Fruit fly (Drosophila melanogaster) whole organism, embryonic: Measurements from ENCODE around the gene Rbp1-like.
A peak's percentile ranks its signal among the peaks of the same experiment; 100 is the strongest.

Source experiments
- Atf-2 ChIP-seq: fragments of 200-800 bp; sonication (Bioruptor generic); optimal IDR thresholded peaks from 2 replicates; lab custom pipeline; 2016; ENCODE audit warnings: missing biosample characterization, missing genetic modification characterization
- Atf3 ChIP-seq: fragments of 200-800 bp; sonication (Bioruptor generic); optimal IDR thresholded peaks from 3 replicates; lab custom pipeline; 2016; ENCODE audit warnings: missing biosample characterization, missing genetic modification characterization
- B-H2 ChIP-seq: fragments of 200-800 bp; sonication (Bioruptor generic); optimal IDR thresholded peaks from 2 replicates; lab custom pipeline; 2018; ENCODE audit warnings: missing biosample characterization, mild to moderate bottlenecking, missing genetic modification characterization
- CG1024 ChIP-seq: fragments of 200-800 bp; sonication (Bioruptor generic); IDR thresholded peaks from 2 replicates; pipeline ENCODE4 v1.3.6; 2022; ENCODE audit warnings: missing biosample characterization, missing genetic modification characterization
- CG10267 ChIP-seq: fragments of 200-800 bp; sonication (Bioruptor generic); optimal IDR thresholded peaks from 2 replicates; lab custom pipeline; 2018; ENCODE audit warnings: missing biosample characterization, mild to moderate bottlenecking, missing genetic modification characterization, moderate library complexity
- CG10366 ChIP-seq: fragments of 200-800 bp; sonication (Bioruptor generic); IDR thresholded peaks from 2 replicates; pipeline ENCODE4 v1.3.6; 2022; ENCODE audit warnings: missing biosample characterization, missing genetic modification characterization
- CG13775 ChIP-seq: fragments of 200-800 bp; sonication (Bioruptor generic); optimal IDR thresholded peaks from 3 replicates; lab custom pipeline; 2017; ENCODE audit warnings: missing biosample characterization, mild to moderate bottlenecking, missing genetic modification characterization
- CG13894 ChIP-seq: fragments of 200-800 bp; sonication (Bioruptor generic); optimal IDR thresholded peaks from 3 replicates; lab custom pipeline; 2018; ENCODE audit warnings: missing biosample characterization, mild to moderate bottlenecking, missing genetic modification characterization, moderate library complexity
- CG17612 ChIP-seq: fragments of 200-800 bp; sonication (Bioruptor generic); IDR thresholded peaks from 2 replicates; pipeline ENCODE4 v1.3.6; 2022; ENCODE audit warnings: missing biosample characterization, missing genetic modification characterization
- CG1792 ChIP-seq: fragments of 200-800 bp; sonication (Bioruptor generic); optimal IDR thresholded peaks from 2 replicates; lab custom pipeline; 2016; ENCODE audit warnings: missing biosample characterization, missing genetic modification characterization
- CG2202 ChIP-seq: fragments of 200-800 bp; sonication (Bioruptor generic); optimal IDR thresholded peaks from 2 replicates; lab custom pipeline; 2018; ENCODE audit warnings: missing biosample characterization, mild to moderate bottlenecking, missing genetic modification characterization
- CG30020 ChIP-seq: fragments of 200-800 bp; optimal IDR thresholded peaks from 2 replicates; lab custom pipeline; 2019; ENCODE audit warnings: missing biosample characterization, mild to moderate bottlenecking, missing genetic modification characterization, moderate library complexity
- CG31365 ChIP-seq: fragments of 200-800 bp; sonication (Bioruptor generic); optimal IDR thresholded peaks from 2 replicates; lab custom pipeline; 2018; ENCODE audit warnings: missing biosample characterization, mild to moderate bottlenecking, missing genetic modification characterization
- CG31388 ChIP-seq: fragments of 200-800 bp; sonication (Bioruptor generic); optimal IDR thresholded peaks from 2 replicates; lab custom pipeline; 2016; ENCODE audit warnings: missing biosample characterization, missing genetic modification characterization
- CG4617 ChIP-seq: fragments of 200-800 bp; sonication (Bioruptor generic); optimal IDR thresholded peaks from 3 replicates; lab custom pipeline; 2016; ENCODE audit warnings: missing biosample characterization, missing genetic modification characterization, borderline replicate concordance
- CG4820 ChIP-seq: fragments of 200-800 bp; sonication (Bioruptor generic); optimal IDR thresholded peaks from 3 replicates; lab custom pipeline; 2016; ENCODE audit warnings: missing biosample characterization, missing genetic modification characterization
- CG4854 ChIP-seq: fragments of 200-800 bp; sonication (Bioruptor generic); optimal IDR thresholded peaks from 2 replicates; lab custom pipeline; 2016; ENCODE audit warnings: missing biosample characterization, missing genetic modification characterization, inconsistent platforms
- CG6272 ChIP-seq: fragments of 200-800 bp; sonication (Bioruptor generic); IDR thresholded peaks from 2 replicates; pipeline ENCODE4 v1.3.6; 2022; ENCODE audit warnings: missing biosample characterization, missing genetic modification characterization
- CG7357 ChIP-seq: fragments of 200-800 bp; sonication (Bioruptor generic); IDR thresholded peaks from 3 replicates; pipeline ENCODE4 v1.3.6; 2022; ENCODE audit warnings: missing biosample characterization, missing genetic modification characterization
- CG7556 ChIP-seq: fragments of 200-800 bp; sonication (Bioruptor generic); optimal IDR thresholded peaks from 2 replicates; lab custom pipeline; 2017; ENCODE audit warnings: missing biosample characterization, mild to moderate bottlenecking, missing genetic modification characterization
- CG7839 ChIP-seq: fragments of 200-800 bp; sonication (Bioruptor generic); optimal IDR thresholded peaks from 3 replicates; lab custom pipeline; 2018; ENCODE audit warnings: missing biosample characterization, mild to moderate bottlenecking, missing genetic modification characterization, moderate library complexity
- CG8359 ChIP-seq: fragments of 200-800 bp; sonication (Bioruptor generic); optimal IDR thresholded peaks from 2 replicates; lab custom pipeline; 2017; ENCODE audit warnings: missing biosample characterization, mild to moderate bottlenecking, missing genetic modification characterization, borderline replicate concordance
- CG9609 ChIP-seq: fragments of 200-800 bp; sonication (Bioruptor generic); optimal IDR thresholded peaks from 3 replicates; lab custom pipeline; 2016; ENCODE audit warnings: missing biosample characterization, missing genetic modification characterization
- Drgx ChIP-seq: fragments of 200-800 bp; sonication (Bioruptor generic); IDR thresholded peaks from 2 replicates; pipeline ENCODE4 v1.3.6; 2022; ENCODE audit warnings: missing biosample characterization, missing genetic modification characterization
- Elba2 ChIP-seq: fragments of 200-800 bp; sonication (Bioruptor generic); optimal IDR thresholded peaks from 3 replicates; lab custom pipeline; 2016; ENCODE audit warnings: missing biosample characterization, missing genetic modification characterization
- Optix ChIP-seq: fragments of 200-800 bp; sonication (Bioruptor generic); IDR thresholded peaks from 3 replicates; pipeline ENCODE4 v1.3.6; 2022; ENCODE audit warnings: missing biosample characterization, missing genetic modification characterization
- Six4 ChIP-seq: fragments of 200-800 bp; sonication (Bioruptor generic); optimal IDR thresholded peaks from 2 replicates; lab custom pipeline; 2016; ENCODE audit warnings: missing biosample characterization, missing genetic modification characterization
- Ssrp ChIP-seq: fragments of 200-800 bp; sonication (Bioruptor generic); optimal IDR thresholded peaks from 2 replicates; lab custom pipeline; 2018; ENCODE audit warnings: missing biosample characterization, mild to moderate bottlenecking, missing genetic modification characterization, moderate library complexity
- TFAM ChIP-seq: fragments of 200-800 bp; sonication (Bioruptor generic); optimal IDR thresholded peaks from 2 replicates; lab custom pipeline; 2017; ENCODE audit warnings: missing biosample characterization, missing genetic modification characterization, inconsistent platforms
- Vsx1 ChIP-seq: fragments of 200-800 bp; sonication (Bioruptor generic); optimal IDR thresholded peaks from 2 replicates; lab custom pipeline; 2017; ENCODE audit warnings: missing biosample characterization, mild to moderate bottlenecking, missing genetic modification characterization, missing genetic modification reagents
- amos ChIP-seq: fragments of 200-800 bp; sonication (Bioruptor generic); IDR thresholded peaks from 2 replicates; pipeline ENCODE4 v1.3.6; 2022; ENCODE audit warnings: missing biosample characterization, missing genetic modification characterization; ENCODE audit not compliant: partially characterized antibody
- az2 ChIP-seq: fragments of 200-800 bp; sonication (Bioruptor generic); optimal IDR thresholded peaks from 3 replicates; lab custom pipeline; 2016; ENCODE audit warnings: missing biosample characterization, missing genetic modification characterization
- br ChIP-seq: fragments of >200 bp; optimal IDR thresholded peaks from 2 replicates; lab custom pipeline; 2017
- btn ChIP-seq: fragments of 200-800 bp; sonication (Bioruptor generic); optimal IDR thresholded peaks from 2 replicates; lab custom pipeline; 2016; ENCODE audit warnings: missing biosample characterization, missing genetic modification characterization
- dan ChIP-seq: fragments of 200-800 bp; sonication (Bioruptor generic); IDR thresholded peaks from 2 replicates; pipeline ENCODE4 v1.3.6; 2022; ENCODE audit warnings: missing biosample characterization, missing genetic modification characterization
- dmrt11E ChIP-seq: fragments of 200-800 bp; sonication (Bioruptor generic); optimal IDR thresholded peaks from 3 replicates; lab custom pipeline; 2018; ENCODE audit warnings: missing biosample characterization, mild to moderate bottlenecking, missing genetic modification characterization, moderate library complexity
- en ChIP-seq: fragments of 200-800 bp; sonication (Bioruptor generic); optimal IDR thresholded peaks from 2 replicates; lab custom pipeline; 2016; ENCODE audit warnings: missing biosample characterization, missing genetic modification characterization
- ewg ChIP-seq: fragments of 200-800 bp; sonication (Bioruptor generic); optimal IDR thresholded peaks from 3 replicates; lab custom pipeline; 2017; ENCODE audit warnings: mild to moderate bottlenecking, missing biosample characterization, missing genetic modification reagents, missing genetic modification characterization
- grn ChIP-seq: fragments of 200-800 bp; sonication (Bioruptor generic); optimal IDR thresholded peaks from 3 replicates; lab custom pipeline; 2017; ENCODE audit warnings: missing biosample characterization, missing genetic modification characterization
- inv ChIP-seq: fragments of 200-800 bp; sonication (Bioruptor generic); IDR thresholded peaks from 2 replicates; pipeline ENCODE4 v1.3.6; 2022; ENCODE audit warnings: missing biosample characterization, missing genetic modification characterization; ENCODE audit not compliant: partially characterized antibody
- lbe ChIP-seq: fragments of 200-800 bp; sonication (Bioruptor generic); optimal IDR thresholded peaks from 2 replicates; lab custom pipeline; 2016; ENCODE audit warnings: missing biosample characterization, mild to moderate bottlenecking, missing genetic modification characterization
- mam ChIP-seq: fragments of 200-800 bp; sonication (Bioruptor generic); optimal IDR thresholded peaks from 3 replicates; lab custom pipeline; 2016; ENCODE audit warnings: missing biosample characterization, missing genetic modification characterization
- otp ChIP-seq: fragments of 200-800 bp; sonication (Bioruptor generic); IDR thresholded peaks from 3 replicates; pipeline ENCODE4, ENCODE4 v1.3.6; 2022; ENCODE audit warnings: missing biosample characterization, missing genetic modification characterization
- pb ChIP-seq: fragments of 200-800 bp; sonication (Bioruptor generic); optimal IDR thresholded peaks from 3 replicates; lab custom pipeline; 2016; ENCODE audit warnings: missing biosample characterization, missing genetic modification characterization
- schlank ChIP-seq: fragments of 200-800 bp; sonication (Bioruptor generic); optimal IDR thresholded peaks from 2 replicates; lab custom pipeline; 2018; ENCODE audit warnings: missing biosample characterization, mild to moderate bottlenecking, missing genetic modification characterization
- sd ChIP-seq: fragments of 200-800 bp; sonication (Bioruptor generic); optimal IDR thresholded peaks from 3 replicates; lab custom pipeline; 2018; ENCODE audit warnings: missing biosample characterization, mild to moderate bottlenecking, missing genetic modification characterization, moderate library complexity
- shn ChIP-seq: fragments of 200-800 bp; sonication (Bioruptor generic); optimal IDR thresholded peaks from 3 replicates; lab custom pipeline; 2016; ENCODE audit warnings: missing biosample characterization, missing genetic modification characterization
- unpg ChIP-seq: fragments of 200-800 bp; sonication (Bioruptor generic); optimal IDR thresholded peaks from 3 replicates; lab custom pipeline; 2018; ENCODE audit warnings: missing biosample characterization, mild to moderate bottlenecking, missing genetic modification characterization, moderate library complexity
- vnd ChIP-seq: fragments of 200-800 bp; sonication (Bioruptor generic); IDR thresholded peaks from 3 replicates; pipeline ENCODE4 v1.3.6; 2022; ENCODE audit warnings: missing biosample characterization, missing genetic modification characterization; ENCODE audit not compliant: partially characterized antibody
- zfh1 ChIP-seq: fragments of 200-800 bp; sonication (Bioruptor generic); IDR thresholded peaks from 3 replicates; pipeline ENCODE4 v1.3.6; 2022; ENCODE audit warnings: missing biosample characterization, missing genetic modification characterization

The Rbp1-like gene

DNA sequence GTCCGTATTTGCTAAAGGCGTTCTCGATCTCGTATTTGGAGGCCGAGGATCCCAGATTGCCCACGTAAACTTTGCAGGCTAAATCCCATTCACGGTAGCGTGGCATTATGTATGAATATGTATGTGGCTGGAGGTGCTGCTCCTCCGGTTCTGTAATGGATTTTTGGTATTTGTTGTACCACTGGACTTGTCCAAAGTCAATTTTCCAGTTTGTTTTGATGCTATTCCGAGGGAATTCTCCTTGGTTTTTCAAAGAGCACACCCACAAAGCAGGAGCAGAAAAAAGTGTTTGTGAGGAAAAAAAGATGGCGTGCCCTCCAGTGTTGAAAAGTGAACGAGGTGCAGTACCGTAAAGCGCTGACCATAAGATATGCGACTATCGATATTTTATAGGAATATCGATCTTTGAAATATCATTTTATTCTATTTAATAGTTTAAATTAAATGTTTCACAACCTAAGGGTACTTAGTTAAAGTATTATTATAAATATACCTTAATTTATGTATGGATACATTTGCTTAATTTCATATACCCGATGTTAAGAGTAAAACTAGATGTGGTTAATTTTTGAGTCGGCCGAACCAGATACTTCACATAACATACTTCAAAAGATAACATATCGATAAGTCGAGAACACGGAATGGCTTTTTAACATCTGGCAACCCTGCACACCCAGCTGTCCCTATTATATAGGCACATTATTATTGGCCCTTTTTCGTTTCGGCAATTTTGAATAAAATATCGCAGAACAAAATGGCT is at the start of gene Rbp1-like, which contains the start of gene Tim9a (continued):
- TF ChIP-seq CG4820 (GFP tag; lab: Kevin White, UChicago) (peak; percentile 18), br (lab: Kevin White, UChicago) (no peak), inv (GFP tag; lab: Robert Waterston, UW) (peak; percentile 76), CG7839 (peak; percentile 38), CG4617 (GFP tag; lab: Kevin White, UChicago) (peak; percentile 50), CG9609 (no peak), Six4 (GFP tag; lab: Kevin White, UChicago) (no peak), ewg (no peak), CG1024 (GFP tag; lab: Robert Waterston, UW) (no peak), Drgx (no peak), CG1792 (no peak), en (GFP tag; lab: Kevin White, UChicago) (no peak), CG7556 (GFP tag; lab: Kevin White, UChicago) (peak; percentile 41), B-H2 (GFP tag; lab: Kevin White, UChicago) (peak; percentile 11), CG31388 (GFP tag; lab: Kevin White, UChicago) (no peak), dmrt11E (tag; lab: Kevin White, UChicago) (peak; percentile 21), Atf-2 (GFP tag; lab: Kevin White, UChicago) (no peak), CG10267 (tag; lab: Kevin White, UChicago) (peak; percentile 97), CG6272 (GFP tag; lab: Robert Waterston, UW) (no peak), amos (GFP tag; lab: Robert Waterston, UW) (peak; percentile 61), CG2202 (tag; lab: Kevin White, UChicago) (no peak), grn (GFP tag; lab: Kevin White, UChicago) (no peak), CG10366 (no peak), CG13775 (GFP tag; lab: Kevin White, UChicago) (peak; percentile 41), Elba2 (GFP tag; lab: Kevin White, UChicago) (no peak), CG31365 (tag; lab: Kevin White, UChicago) (no peak), CG13894 (tag; lab: Kevin White, UChicago) (peak; percentile 62), CG17612 (GFP tag; lab: Robert Waterston, UW) (no peak), Atf3 (no peak), otp (no peak), pb (GFP tag; lab: Kevin White, UChicago) (no peak), az2 (GFP tag; lab: Kevin White, UChicago) (no peak), Vsx1 (peak; percentile 22), TFAM (no peak), CG7357 (GFP tag; lab: Robert Waterston, UW) (no peak), mam (GFP tag; lab: Kevin White, UChicago) (peak; percentile 6), sd (tag; lab: Kevin White, UChicago) (peak; percentile 68), btn (no peak), Ssrp (peak; percentile 7), lbe (GFP tag; lab: Kevin White, UChicago) (peak; percentile 16), shn (GFP tag; lab: Kevin White, UChicago) (no peak), schlank (tag; lab: Kevin White, UChicago) (no peak), CG8359 (no peak), unpg (GFP tag; lab: Kevin White, UChicago) (no peak), CG4854 (GFP tag; lab: Kevin White, UChicago) (no peak), Optix (GFP tag; lab: Robert Waterston, UW) (no peak), CG30020 (tag; lab: Kevin White, UChicago) (peak; percentile 51), zfh1 (GFP tag; lab: Robert Waterston, UW) (no peak), vnd (GFP tag; lab: Robert Waterston, UW) (peak; percentile 76), dan (GFP tag; lab: Robert Waterston, UW) (no peak)
